Fruit fly (Drosophila melanogaster) whole organism, embryonic: ENCODE results near the gene sky.

Experiments
- CG10654 ChIP-seq: fragments of 200-800 bp; sonication (Bioruptor generic); optimal IDR thresholded peaks from 2 replicates; lab custom pipeline; 2016; ENCODE audit warnings: missing biosample characterization, missing genetic modification characterization
- CG13287 ChIP-seq: fragments of 200-800 bp; sonication (Bioruptor generic); IDR thresholded peaks from 2 replicates; pipeline ENCODE4 v1.3.6; 2022; ENCODE audit warnings: missing biosample characterization, missing genetic modification characterization; ENCODE audit not compliant: partially characterized antibody
- CG14667 ChIP-seq: fragments of 200-800 bp; sonication (Bioruptor generic); IDR thresholded peaks from 2 replicates; pipeline ENCODE4 v1.3.6; 2022; ENCODE audit warnings: missing biosample characterization, missing genetic modification characterization
- CG14965 ChIP-seq: fragments of 200-800 bp; sonication (Bioruptor generic); optimal IDR thresholded peaks from 2 replicates; lab custom pipeline; 2016; ENCODE audit warnings: missing biosample characterization, missing genetic modification characterization, borderline replicate concordance
- CG15011 ChIP-seq: fragments of 200-800 bp; sonication (Bioruptor generic); optimal IDR thresholded peaks from 3 replicates; lab custom pipeline; 2018; ENCODE audit warnings: missing biosample characterization, mild to moderate bottlenecking, missing genetic modification characterization
- CG1529 ChIP-seq: fragments of 200-800 bp; sonication (Bioruptor generic); optimal IDR thresholded peaks from 3 replicates; lab custom pipeline; 2018; ENCODE audit warnings: missing biosample characterization, missing genetic modification characterization
- CG17328 ChIP-seq: fragments of 200-800 bp; sonication (Bioruptor generic); IDR thresholded peaks from 2 replicates; pipeline ENCODE4 v1.3.6; 2022; ENCODE audit warnings: missing biosample characterization, missing genetic modification characterization
- CG17361 ChIP-seq: fragments of 200-800 bp; sonication (Bioruptor generic); IDR thresholded peaks from 3 replicates; pipeline ENCODE4 v1.3.6; 2022; ENCODE audit warnings: missing biosample characterization, missing genetic modification characterization
- CG18619 ChIP-seq: fragments of 200-800 bp; sonication (Bioruptor generic); optimal IDR thresholded peaks from 3 replicates; lab custom pipeline; 2017; ENCODE audit warnings: missing biosample characterization, mild to moderate bottlenecking, missing genetic modification characterization
- CG2199 ChIP-seq: fragments of 200-800 bp; sonication (Bioruptor generic); IDR thresholded peaks from 3 replicates; pipeline ENCODE4 v1.3.6; 2022; ENCODE audit warnings: missing biosample characterization, missing genetic modification characterization
- CG30020 ChIP-seq: fragments of 200-800 bp; optimal IDR thresholded peaks from 2 replicates; lab custom pipeline; 2019; ENCODE audit warnings: missing biosample characterization, mild to moderate bottlenecking, missing genetic modification characterization, moderate library complexity
- CG32772 ChIP-seq: fragments of 200-800 bp; sonication (Bioruptor generic); IDR thresholded peaks from 2 replicates; pipeline ENCODE4 v1.3.6; 2022; ENCODE audit warnings: missing biosample characterization, missing genetic modification characterization
- CG3847 ChIP-seq: fragments of 200-800 bp; sonication (Bioruptor generic); IDR thresholded peaks from 2 replicates; pipeline ENCODE4 v1.3.6; 2022; ENCODE audit warnings: missing biosample characterization, missing genetic modification characterization
- CG4424 ChIP-seq: fragments of 200-800 bp; sonication (Bioruptor generic); optimal IDR thresholded peaks from 3 replicates; lab custom pipeline; 2016; ENCODE audit warnings: missing biosample characterization, missing genetic modification characterization
- CG4707 ChIP-seq: fragments of 200-800 bp; sonication (Bioruptor generic); optimal IDR thresholded peaks from 2 replicates; lab custom pipeline; 2018; ENCODE audit warnings: missing biosample characterization, mild to moderate bottlenecking, missing genetic modification characterization, moderate library complexity
- CG7556 ChIP-seq: fragments of 200-800 bp; sonication (Bioruptor generic); optimal IDR thresholded peaks from 2 replicates; lab custom pipeline; 2017; ENCODE audit warnings: missing biosample characterization, mild to moderate bottlenecking, missing genetic modification characterization
- CG8281 ChIP-seq: fragments of 200-800 bp; sonication (Bioruptor generic); optimal IDR thresholded peaks from 2 replicates; lab custom pipeline; 2018; ENCODE audit warnings: missing biosample characterization, mild to moderate bottlenecking, missing genetic modification characterization, moderate library complexity
- Dad ChIP-seq: fragments of 200-800 bp; sonication (Bioruptor generic); optimal IDR thresholded peaks from 3 replicates; lab custom pipeline; 2016; ENCODE audit warnings: missing biosample characterization, missing genetic modification characterization
- Hmx ChIP-seq: fragments of 200-800 bp; sonication (Bioruptor generic); optimal IDR thresholded peaks from 2 replicates; lab custom pipeline; 2016; ENCODE audit warnings: missing biosample characterization, missing genetic modification characterization
- Max ChIP-seq: fragments of 200-800 bp; sonication (Bioruptor generic); optimal IDR thresholded peaks from 2 replicates; lab custom pipeline; 2016; ENCODE audit warnings: missing biosample characterization, mild to moderate bottlenecking, missing genetic modification characterization
- NC2β ChIP-seq: fragments of 200-800 bp; sonication (Bioruptor generic); optimal IDR thresholded peaks from 2 replicates; lab custom pipeline; 2016; ENCODE audit warnings: missing biosample characterization, missing genetic modification characterization
- Neu2 ChIP-seq: fragments of 200-800 bp; sonication (Bioruptor generic); optimal IDR thresholded peaks from 3 replicates; lab custom pipeline; 2016; ENCODE audit warnings: missing biosample characterization, missing genetic modification characterization, borderline replicate concordance
- NfI ChIP-seq: fragments of 200-800 bp; sonication (Bioruptor generic); optimal IDR thresholded peaks from 3 replicates; lab custom pipeline; 2018; ENCODE audit warnings: missing biosample characterization, mild to moderate bottlenecking, missing genetic modification characterization, moderate library complexity
- Pdp1 ChIP-seq, 2 experiments: fragments of 200-800 bp; sonication (Bioruptor generic); optimal IDR thresholded peaks; 3 replicates each; lab custom pipeline; 2016; ENCODE audit warnings: missing biosample characterization in 2 of 2, missing genetic modification characterization in 2 of 2, mild to moderate bottlenecking in 1 of 2, moderate library complexity in 1 of 2
- Scr ChIP-seq: fragments of 200-800 bp; sonication (Bioruptor generic); IDR thresholded peaks from 2 replicates; pipeline ENCODE4 v1.3.6; 2022; ENCODE audit warnings: missing biosample characterization, missing genetic modification characterization; ENCODE audit not compliant: partially characterized antibody
- Sin3A ChIP-seq: fragments of >200 bp; optimal IDR thresholded peaks from 2 replicates; lab custom pipeline; 2018
- Tbp ChIP-seq: fragments of >200 bp; optimal IDR thresholded peaks from 2 replicates; lab custom pipeline; 2018; ENCODE audit warnings: missing biosample characterization, missing genetic modification characterization
- ara ChIP-seq: fragments of 200-800 bp; sonication (Bioruptor generic); IDR thresholded peaks from 2 replicates; pipeline ENCODE4 v1.3.6; 2022; ENCODE audit warnings: missing biosample characterization, missing genetic modification characterization
- bigmax ChIP-seq: fragments of 200-800 bp; sonication (Bioruptor generic); optimal IDR thresholded peaks from 2 replicates; lab custom pipeline; 2018; ENCODE audit warnings: missing biosample characterization, mild to moderate bottlenecking, missing genetic modification characterization
- bowl ChIP-seq: fragments of 200-800 bp; sonication (Bioruptor generic); IDR thresholded peaks from 2 replicates; pipeline ENCODE4 v1.3.6; 2022; ENCODE audit warnings: missing biosample characterization, missing genetic modification characterization
- crc ChIP-seq: fragments of 200-800 bp; sonication (Bioruptor generic); optimal IDR thresholded peaks from 2 replicates; lab custom pipeline; 2016; ENCODE audit warnings: missing biosample characterization, missing genetic modification characterization
- dan ChIP-seq: fragments of 200-800 bp; sonication (Bioruptor generic); IDR thresholded peaks from 2 replicates; pipeline ENCODE4 v1.3.6; 2022; ENCODE audit warnings: missing biosample characterization, missing genetic modification characterization
- ewg ChIP-seq: fragments of 200-800 bp; sonication (Bioruptor generic); optimal IDR thresholded peaks from 3 replicates; lab custom pipeline; 2017; ENCODE audit warnings: mild to moderate bottlenecking, missing biosample characterization, missing genetic modification reagents, missing genetic modification characterization
- fru ChIP-seq: fragments of >200 bp; optimal IDR thresholded peaks from 2 replicates; lab custom pipeline; 2017
- grau ChIP-seq: fragments of 200-800 bp; optimal IDR thresholded peaks from 3 replicates; lab custom pipeline; 2019; ENCODE audit warnings: missing biosample characterization, mild to moderate bottlenecking, missing genetic modification characterization, moderate library complexity
- ham ChIP-seq: fragments of 200-800 bp; sonication (Bioruptor generic); IDR thresholded peaks from 2 replicates; pipeline ENCODE4 v1.3.6; 2022; ENCODE audit warnings: missing biosample characterization, missing genetic modification characterization
- hb ChIP-seq: fragments of 200-800 bp; sonication (Bioruptor generic); IDR thresholded peaks from 3 replicates; pipeline ENCODE4 v1.3.6; 2022; ENCODE audit warnings: missing biosample characterization, missing genetic modification characterization; ENCODE audit not compliant: partially characterized antibody
- ind ChIP-seq: fragments of 200-800 bp; sonication (Bioruptor generic); optimal IDR thresholded peaks from 3 replicates; lab custom pipeline; 2016; ENCODE audit warnings: missing biosample characterization, missing genetic modification characterization
- klu ChIP-seq: fragments of 200-800 bp; sonication (Bioruptor generic); IDR thresholded peaks from 2 replicates; pipeline ENCODE4 v1.3.6; 2022; ENCODE audit warnings: missing biosample characterization, missing genetic modification characterization
- lbe ChIP-seq: fragments of 200-800 bp; sonication (Bioruptor generic); optimal IDR thresholded peaks from 2 replicates; lab custom pipeline; 2016; ENCODE audit warnings: missing biosample characterization, mild to moderate bottlenecking, missing genetic modification characterization
- pum ChIP-seq: fragments of 200-800 bp; sonication (Bioruptor generic); optimal IDR thresholded peaks from 2 replicates; lab custom pipeline; 2016; ENCODE audit warnings: missing biosample characterization, missing genetic modification characterization
- run ChIP-seq: fragments of 200-800 bp; sonication (Bioruptor generic); optimal IDR thresholded peaks from 3 replicates; lab custom pipeline; 2018; ENCODE audit warnings: missing biosample characterization, mild to moderate bottlenecking, missing genetic modification characterization
- sima ChIP-seq: fragments of 200-800 bp; sonication (Bioruptor generic); optimal IDR thresholded peaks from 2 replicates; lab custom pipeline; 2016; ENCODE audit warnings: missing biosample characterization, missing genetic modification characterization
- tap ChIP-seq: fragments of 200-800 bp; optimal IDR thresholded peaks from 3 replicates; lab custom pipeline; 2019; ENCODE audit warnings: missing biosample characterization, mild to moderate bottlenecking, missing genetic modification characterization, moderate library complexity
- tgo ChIP-seq: fragments of 200-800 bp; sonication (Bioruptor generic); IDR thresholded peaks from 3 replicates; pipeline ENCODE4 v1.3.6; 2022; ENCODE audit warnings: missing biosample characterization, missing genetic modification characterization
- tup ChIP-seq: fragments of 200-800 bp; sonication (Bioruptor generic); optimal IDR thresholded peaks from 2 replicates; lab custom pipeline; 2016; ENCODE audit warnings: missing biosample characterization, mild to moderate bottlenecking, missing genetic modification characterization, moderate library complexity
- vnd ChIP-seq: fragments of 200-800 bp; sonication (Bioruptor generic); IDR thresholded peaks from 3 replicates; pipeline ENCODE4 v1.3.6; 2022; ENCODE audit warnings: missing biosample characterization, missing genetic modification characterization; ENCODE audit not compliant: partially characterized antibody
- z ChIP-seq: fragments of 200-800 bp; sonication (Bioruptor generic); IDR thresholded peaks from 3 replicates; pipeline ENCODE4 v1.3.6; 2022; ENCODE audit warnings: missing biosample characterization, missing genetic modification characterization
- zen2 ChIP-seq: fragments of 200-800 bp; sonication (Bioruptor generic); IDR thresholded peaks from 3 replicates; pipeline ENCODE4 v1.3.6; 2022; ENCODE audit warnings: missing biosample characterization, missing genetic modification characterization; ENCODE audit not compliant: partially characterized antibody
- zfh2 ChIP-seq: fragments of 200-800 bp; sonication (Bioruptor generic); optimal IDR thresholded peaks from 2 replicates; lab custom pipeline; 2016; ENCODE audit warnings: missing biosample characterization, missing genetic modification characterization

Gene sky

dm6 chr2L:20917235-20918055 is 1.3 kb downstream of the sky start (continued):
- TF ChIP-seq hb (GFP tag; lab: Robert Waterston, UW) (no peak), z (peak; percentile 43; the same call in 1 of the 3 replicates), bowl (GFP tag; lab: Robert Waterston, UW) (no peak), grau (peak; percentile 82), CG8281 (tag; lab: Kevin White, UChicago) (peak; percentile 83), tup (peak; percentile 11), CG13287 (GFP tag; lab: Robert Waterston, UW) (peak; percentile 25; the same call in 1 of the 2 replicates), fru (lab: Kevin White, UChicago) (no peak), sima (GFP tag; lab: Kevin White, UChicago) (peak; percentile 51), NC2β (no peak), lbe (GFP tag; lab: Kevin White, UChicago) (no peak), Dad (GFP tag; lab: Kevin White, UChicago) (no peak), Sin3A (lab: Kevin White, UChicago) (no peak), vnd (GFP tag; lab: Robert Waterston, UW) (no peak), klu (GFP tag; lab: Robert Waterston, UW) (peak; percentile 39; the same call in 1 of the 2 replicates), CG4707 (GFP tag; lab: Kevin White, UChicago) (peak; percentile 94), CG18619 (GFP tag; lab: Kevin White, UChicago) (peak; percentile 67), CG7556 (GFP tag; lab: Kevin White, UChicago) (peak; percentile 91), ara (no peak), zfh2 (GFP tag; lab: Kevin White, UChicago) (no peak), NfI (GFP tag; lab: Kevin White, UChicago) (peak; percentile 58), Tbp (GFP tag; lab: Kevin White, UChicago) (no peak), CG3847 (GFP tag; lab: Robert Waterston, UW) (peak; percentile 37; the same call in 1 of the 2 replicates), CG14965 (no peak), crc (GFP tag; lab: Kevin White, UChicago) (no peak), Scr (no peak), tap (tag; lab: Kevin White, UChicago) (peak; percentile 90), CG10654 (GFP tag; lab: Kevin White, UChicago) (peak; percentile 82), Max (GFP tag; lab: Kevin White, UChicago) (peak; percentile 18), ind (GFP tag; lab: Kevin White, UChicago) (peak; percentile 93), tgo (GFP tag; lab: Robert Waterston, UW) (peak; percentile 49; the same call in 2 of the 3 replicates), Hmx (peak; percentile 67), CG14667 (peak; percentile 76; the same call in 1 of the 2 replicates), pum (peak; percentile 67), bigmax (GFP tag; lab: Kevin White, UChicago) (no peak), ewg (GFP tag; lab: Kevin White, UChicago) (peak; percentile 34), CG2199 (GFP tag; lab: Robert Waterston, UW) (no peak), CG17328 (GFP tag; lab: Robert Waterston, UW) (peak; percentile 62), CG1529 (GFP tag; lab: Kevin White, UChicago) (peak; percentile 3), Neu2 (GFP tag; lab: Kevin White, UChicago) (no peak), CG15011 (GFP tag; lab: Kevin White, UChicago) (peak; percentile 94), dan (peak; percentile 11; the same call in 1 of the 2 replicates), Pdp1 (GFP tag; optimal IDR thresholded peaks at IDR 0.05; lab: Kevin White, UChicago) (peak in 1 of 2 experiments; percentile 34), CG32772 (peak; percentile 38), CG4424 (GFP tag; lab: Kevin White, UChicago) (peak; percentile 95), CG30020 (tag; lab: Kevin White, UChicago) (peak; percentile 50), CG17361 (GFP tag; lab: Robert Waterston, UW) (peak; percentile 99), zen2 (GFP tag; lab: Robert Waterston, UW) (no peak), run (tag; lab: Kevin White, UChicago) (peak; percentile 67), ham (no peak)
